Worm (Caenorhabditis elegans) whole organism, L4 larva: Measurements from ENCODE around the gene cest-9.1.

Experiments used
- F44E2.7 ChIP-seq: fragments of 200-800 bp; sonication (Bioruptor generic); IDR thresholded peaks from 2 replicates; pipeline ENCODE4 v2.1.2; 2022; ENCODE audit warnings: missing genetic modification characterization, missing compliant biosample characterization
- F49E8.2 ChIP-seq: sonication (generic microtip); optimal IDR thresholded peaks from 2 replicates; lab custom pipeline; 2016; ENCODE audit warnings: missing compliant biosample characterization, mild to moderate bottlenecking, missing genetic modification characterization, borderline replicate concordance
- T26A8.4 ChIP-seq: fragments of 200-800 bp; sonication (Bioruptor generic); IDR thresholded peaks from 2 replicates; pipeline ENCODE4 v1.3.6; 2022; ENCODE audit warnings: missing genetic modification characterization, missing compliant biosample characterization
- Y48G9A.11 ChIP-seq: fragments of 200-800 bp; sonication (Bioruptor generic); IDR thresholded peaks from 2 replicates; pipeline ENCODE4 v1.3.6; 2022; ENCODE audit warnings: missing genetic modification reagents, missing genetic modification characterization, missing compliant biosample characterization
- Y75B8A.6 ChIP-seq: fragments of 200-800 bp; sonication (Bioruptor generic); IDR thresholded peaks from 2 replicates; pipeline ENCODE4 v1.3.6; 2022; ENCODE audit warnings: missing genetic modification reagents, missing genetic modification characterization, missing compliant biosample characterization
- ZK337.2 ChIP-seq: fragments of 200-800 bp; sonication (Bioruptor generic); IDR thresholded peaks from 2 replicates; pipeline ENCODE4 v1.3.6; 2022; ENCODE audit warnings: missing genetic modification reagents, missing genetic modification characterization, missing compliant biosample characterization
- ceh-28 ChIP-seq: fragments of 150-350 bp; optimal IDR thresholded peaks from 2 replicates; lab custom pipeline; 2014; ENCODE audit warnings: missing biosample characterization, missing genetic modification reagents, missing genetic modification characterization
- ceh-44 ChIP-seq: fragments of 200-800 bp; sonication (Bioruptor generic); IDR thresholded peaks from 2 replicates; pipeline ENCODE4 v1.3.6; 2022; ENCODE audit warnings: missing genetic modification reagents, missing genetic modification characterization, missing compliant biosample characterization
- ceh-82 ChIP-seq: sonication (generic microtip); optimal IDR thresholded peaks from 2 replicates; lab custom pipeline; 2017; ENCODE audit warnings: missing biosample characterization, missing genetic modification characterization
- daf-16 ChIP-seq, 3 experiments: sonication (generic microtip); optimal IDR thresholded peaks; 2 replicates each; lab custom pipeline; 2016 to 2017; ENCODE audit warnings: missing genetic modification characterization in 3 of 3, missing genetic modification reagents in 3 of 3, mild to moderate bottlenecking in 2 of 3, missing compliant biosample characterization in 2 of 3, missing biosample characterization in 1 of 3, moderate library complexity in 1 of 3
- daf-19 ChIP-seq: fragments of 200-800 bp; sonication (Bioruptor generic); conservative IDR thresholded peaks from 2 replicates; pipeline ENCODE4 v1.3.6; 2022; ENCODE audit warnings: missing genetic modification characterization, missing compliant biosample characterization
- daf-8 ChIP-seq: fragments of 200-800 bp; sonication (Bioruptor generic); IDR thresholded peaks from 2 replicates; pipeline ENCODE4 v1.3.6; 2022; ENCODE audit warnings: missing genetic modification characterization, missing compliant biosample characterization
- dmd-6 ChIP-seq: fragments of 200-800 bp; sonication (Bioruptor generic); IDR thresholded peaks from 2 replicates; pipeline ENCODE4 v1.3.6; 2022; ENCODE audit warnings: missing genetic modification reagents, missing genetic modification characterization, missing compliant biosample characterization
- dve-1 ChIP-seq: sonication (generic microtip); optimal IDR thresholded peaks from 2 replicates; lab custom pipeline; 2017; ENCODE audit warnings: antibody characterized with exemption, mild to moderate bottlenecking, missing genetic modification characterization, missing compliant biosample characterization; ENCODE audit not compliant: insufficient read depth
- egl-43 ChIP-seq: fragments of 200-800 bp; sonication (Bioruptor generic); IDR thresholded peaks from 2 replicates; pipeline ENCODE4 v1.3.6; 2022; ENCODE audit warnings: missing genetic modification reagents, missing genetic modification characterization, missing compliant biosample characterization
- gei-8 ChIP-seq: fragments of 200-800 bp; sonication (Bioruptor generic); optimal IDR thresholded peaks from 2 replicates; lab custom pipeline; 2018; ENCODE audit warnings: mild to moderate bottlenecking, missing genetic modification characterization, missing compliant biosample characterization
- hlh-11 ChIP-seq: fragments of 200-800 bp; sonication (Bioruptor generic); optimal IDR thresholded peaks from 2 replicates; lab custom pipeline; 2018; ENCODE audit warnings: mild to moderate bottlenecking, missing genetic modification characterization, missing compliant biosample characterization
- hlh-30 ChIP-seq: sonication (generic microtip); optimal IDR thresholded peaks from 2 replicates; lab custom pipeline; 2017; ENCODE audit warnings: antibody characterized with exemption, mild to moderate bottlenecking, missing genetic modification characterization, missing compliant biosample characterization; ENCODE audit not compliant: insufficient read depth
- hmg-1.1 ChIP-seq: fragments of 200-800 bp; sonication (Bioruptor generic); IDR thresholded peaks from 2 replicates; pipeline ENCODE4 v1.3.6; 2022; ENCODE audit warnings: missing genetic modification reagents, missing genetic modification characterization, missing compliant biosample characterization
- lir-3 ChIP-seq: sonication (generic microtip); optimal IDR thresholded peaks from 2 replicates; lab custom pipeline; 2016; ENCODE audit warnings: mild to moderate bottlenecking, missing genetic modification characterization, missing compliant biosample characterization
- lsy-2 ChIP-seq, 2 experiments: fragments of 150-350 bp in 1 of 2; sonication (generic microtip) in 1 of 2; optimal IDR thresholded peaks; 2 replicates each; lab custom pipeline; 2014 to 2017; ENCODE audit warnings: missing biosample characterization in 2 of 2, missing genetic modification characterization in 2 of 2
- madf-5 ChIP-seq, 2 experiments: fragments of 200-800 bp; sonication (Bioruptor generic); IDR thresholded peaks; 2 replicates each; pipeline ENCODE4 v1.3.6; 2022; ENCODE audit warnings: missing compliant biosample characterization in 2 of 2, missing genetic modification characterization in 2 of 2
- nhr-10 ChIP-seq: fragments of 150-350 bp; optimal IDR thresholded peaks from 2 replicates; lab custom pipeline; 2014; ENCODE audit warnings: missing biosample characterization, missing genetic modification characterization
- nhr-102 ChIP-seq: sonication (generic microtip); optimal IDR thresholded peaks from 2 replicates; lab custom pipeline; 2016; ENCODE audit warnings: mild to moderate bottlenecking, missing genetic modification characterization, moderate library complexity, missing compliant biosample characterization
- nhr-11 ChIP-seq: fragments of 150-350 bp; optimal IDR thresholded peaks from 2 replicates; lab custom pipeline; 2014; ENCODE audit warnings: missing biosample characterization, missing genetic modification characterization
- nhr-28 ChIP-seq: fragments of 150-350 bp; optimal IDR thresholded peaks from 2 replicates; lab custom pipeline; 2014; ENCODE audit warnings: missing biosample characterization, missing genetic modification characterization
- nhr-48 ChIP-seq: sonication (generic microtip); optimal IDR thresholded peaks from 2 replicates; lab custom pipeline; 2016; ENCODE audit warnings: mild to moderate bottlenecking, missing genetic modification characterization, missing compliant biosample characterization
- nhr-77 ChIP-seq: fragments of 150-350 bp; optimal IDR thresholded peaks from 2 replicates; lab custom pipeline; 2014; ENCODE audit warnings: missing biosample characterization, missing genetic modification characterization
- pha-4 ChIP-seq, 2 experiments: fragments of 150-350 bp in 1 of 2; fragments of 200-800 bp in 1 of 2; sonication (Bioruptor generic) in 1 of 2; IDR thresholded peaks in 1 of 2; optimal IDR thresholded peaks in 1 of 2; 2 replicates each; pipeline versions ENCODE4 v1.3.6 to Lab custom; 2014 to 2022; ENCODE audit warnings: missing genetic modification characterization in 2 of 2, missing genetic modification reagents in 2 of 2, missing biosample characterization in 1 of 2, missing compliant biosample characterization in 1 of 2
- pqm-1 ChIP-seq: sonication (generic microtip); optimal IDR thresholded peaks from 2 replicates; lab custom pipeline; 2017; ENCODE audit warnings: missing biosample characterization, missing genetic modification characterization
- saeg-2 ChIP-seq: fragments of 200-800 bp; sonication (Bioruptor generic); IDR thresholded peaks from 2 replicates; pipeline ENCODE4 v1.3.6; 2022; ENCODE audit warnings: missing genetic modification reagents, missing genetic modification characterization, missing compliant biosample characterization
- set-16 ChIP-seq: fragments of 200-800 bp; sonication (Bioruptor generic); IDR thresholded peaks from 2 replicates; pipeline ENCODE4 v1.3.6; 2022; ENCODE audit warnings: missing genetic modification reagents, missing genetic modification characterization, missing compliant biosample characterization
- snpc-1.2 ChIP-seq: fragments of 200-800 bp; sonication (Bioruptor generic); IDR thresholded peaks from 2 replicates; pipeline ENCODE4 v1.3.6; 2022; ENCODE audit warnings: missing genetic modification reagents, missing genetic modification characterization, missing compliant biosample characterization
- tag-97 ChIP-seq: fragments of 200-800 bp; sonication (Bioruptor generic); IDR thresholded peaks from 2 replicates; pipeline ENCODE4 v1.3.6; 2022; ENCODE audit warnings: missing genetic modification characterization, missing compliant biosample characterization
- tra-1 ChIP-seq: fragments of 200-800 bp; sonication (Bioruptor generic); IDR thresholded peaks from 2 replicates; pipeline ENCODE4 v1.3.6; 2022; ENCODE audit warnings: missing genetic modification reagents, missing genetic modification characterization, missing compliant biosample characterization
- unc-130 ChIP-seq: sonication (generic microtip); optimal IDR thresholded peaks from 2 replicates; lab custom pipeline; 2016; ENCODE audit warnings: missing genetic modification reagents, missing genetic modification characterization, missing compliant biosample characterization
- unc-62 ChIP-seq, 3 experiments: fragments of 150-350 bp in 1 of 3; sonication (generic microtip); optimal IDR thresholded peaks in 2 of 3; peaks in 1 of 3; 1 replicate in 1 of 3; 2 replicates in 2 of 3; lab custom pipeline; 2014 to 2017; ENCODE audit warnings: missing biosample characterization in 3 of 3, missing genetic modification characterization in 3 of 3, missing genetic modification reagents in 3 of 3, missing genotype in 1 of 3
- zag-1 ChIP-seq: fragments of 150-350 bp; optimal IDR thresholded peaks from 2 replicates; lab custom pipeline; 2014; ENCODE audit warnings: missing biosample characterization, missing genetic modification characterization
- ztf-11 ChIP-seq: fragments of 150-350 bp; optimal IDR thresholded peaks from 2 replicates; lab custom pipeline; 2014; ENCODE audit warnings: missing biosample characterization, missing genetic modification characterization

Gene cest-9.1

DNA sequence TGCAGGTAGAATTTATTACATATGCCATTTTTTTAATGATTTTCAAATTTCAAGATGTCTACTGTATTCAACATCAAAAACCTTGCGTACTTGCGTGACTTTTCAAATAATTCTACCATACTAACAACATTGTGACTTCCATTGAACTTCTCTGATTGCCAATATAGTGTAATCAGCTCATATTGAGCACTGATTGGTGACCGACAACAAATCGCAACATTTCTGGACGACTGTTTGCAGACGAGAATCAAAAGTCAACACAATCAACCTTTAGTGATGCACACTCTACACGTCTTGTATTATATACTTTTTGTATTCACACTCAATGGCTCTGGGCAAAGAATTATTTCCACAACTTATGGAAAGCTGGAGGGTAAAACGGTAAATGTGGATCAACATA, 15.5 kb downstream of the cest-9.1 start, which contains the start of gene cest-3:
cest-3 (plus strand) TSS at position 190 of the 400 bp plus-strand sequence.
- peak; percentile 38 for TF ChIP-seq nhr-77 (tag; lab: Kevin White, UChicago)
- TF ChIP-seq daf-16 (GFP tag; optimal IDR thresholded peaks at IDR 0.05; lab: Kevin White, UChicago) = no peak
- peak; percentile 89 for TF ChIP-seq daf-16 (tag; optimal IDR thresholded peaks at IDR 0.05; lab: Kevin White, UChicago)
- TF ChIP-seq daf-8 (GFP tag; lab: Robert Waterston, UW) = no peak
- no peak for TF ChIP-seq set-16 (GFP tag; lab: Robert Waterston, UW)
- no peak for TF ChIP-seq nhr-10
- TF ChIP-seq hlh-11 (tag; lab: Kevin White, UChicago) = peak; percentile 24
- TF ChIP-seq pqm-1 (tag; lab: Kevin White, UChicago) = peak; percentile 63
- TF ChIP-seq egl-43 (GFP tag; lab: Robert Waterston, UW) = no peak
- no peak for TF ChIP-seq F44E2.7 (GFP tag; lab: Robert Waterston, UW)
- no peak for TF ChIP-seq pha-4 (GFP tag; IDR thresholded peaks at IDR 0.05; lab: Robert Waterston, UW)
- no peak for TF ChIP-seq pha-4 (tag; optimal IDR thresholded peaks at IDR 0.05; lab: Kevin White, UChicago)
- TF ChIP-seq nhr-28 (tag; lab: Kevin White, UChicago) = peak; percentile 68
- peak; percentile 5 for TF ChIP-seq dve-1 (tag; lab: Kevin White, UChicago)
- TF ChIP-seq dmd-6 (GFP tag; lab: Robert Waterston, UW) = peak; percentile 51; the same call in 1 of the 2 replicates

DNA sequence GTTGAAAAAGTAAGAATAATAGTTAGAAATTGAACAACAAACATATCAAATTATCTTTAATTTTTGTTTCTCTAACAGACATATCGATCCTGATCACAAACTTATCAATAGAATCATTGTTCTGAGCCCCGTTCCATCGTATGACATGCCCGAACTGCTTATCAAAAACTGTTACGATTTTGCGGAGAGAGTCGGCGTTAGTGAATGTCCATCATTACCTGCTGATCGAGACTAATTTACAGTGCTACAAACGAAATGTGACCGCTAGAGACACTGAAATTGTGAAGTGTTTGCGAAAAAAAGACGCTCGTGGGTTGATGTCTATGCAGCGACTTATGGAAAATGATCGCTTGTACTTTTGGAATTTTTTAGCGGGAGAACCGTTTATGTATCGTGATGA, 16.9 kb downstream of the cest-9.1 start:
- TF ChIP-seq hlh-30 (tag; lab: Kevin White, UChicago) (peak; percentile 47), snpc-1.2 (GFP tag; lab: Robert Waterston, UW) (no peak), ceh-28 (tag; lab: Kevin White, UChicago) (no peak), unc-62 (GFP tag; optimal IDR thresholded peaks at IDR 0.05 in 1 of 2; lab: Kevin White, UChicago) (no peak), unc-62 (tag; optimal IDR thresholded peaks at IDR 0.05; lab: Kevin White, UChicago) (no peak), tag-97 (GFP tag; lab: Robert Waterston, UW) (no peak), lir-3 (tag; lab: Kevin White, UChicago) (no peak), nhr-77 (tag; lab: Kevin White, UChicago) (peak; percentile 49), hlh-11 (tag; lab: Kevin White, UChicago) (peak; percentile 42), Y48G9A.11 (GFP tag; lab: Robert Waterston, UW) (no peak), ztf-11 (no peak), dve-1 (tag; lab: Kevin White, UChicago) (peak; percentile 54), daf-16 (GFP tag; optimal IDR thresholded peaks at IDR 0.05; lab: Kevin White, UChicago) (no peak), daf-16 (tag; optimal IDR thresholded peaks at IDR 0.05; lab: Kevin White, UChicago) (peak; percentile 57), daf-19 (GFP tag; lab: Robert Waterston, UW) (no peak), hmg-1.1 (GFP tag; lab: Robert Waterston, UW) (no peak), egl-43 (GFP tag; lab: Robert Waterston, UW) (no peak), nhr-48 (no peak), nhr-11 (tag; lab: Kevin White, UChicago) (no peak), zag-1 (tag; lab: Kevin White, UChicago) (no peak), pqm-1 (tag; lab: Kevin White, UChicago) (no peak), gei-8 (GFP tag; lab: Kevin White, UChicago) (no peak), Y75B8A.6 (GFP tag; lab: Robert Waterston, UW) (no peak), madf-5 (GFP tag; IDR thresholded peaks at IDR 0.05; lab: Robert Waterston, UW) (no peak), lsy-2 (tag; optimal IDR thresholded peaks at IDR 0.05; lab: Kevin White, UChicago) (no peak), ZK337.2 (no peak), nhr-28 (tag; lab: Kevin White, UChicago) (peak; percentile 67), dmd-6 (GFP tag; lab: Robert Waterston, UW) (peak; percentile 69), nhr-102 (tag; lab: Kevin White, UChicago) (no peak), ceh-82 (tag; lab: Kevin White, UChicago) (no peak), saeg-2 (GFP tag; lab: Robert Waterston, UW) (no peak), unc-130 (no peak), T26A8.4 (no peak), tra-1 (GFP tag; lab: Robert Waterston, UW) (no peak), F49E8.2 (tag; lab: Kevin White, UChicago) (no peak), ceh-44 (no peak)
